Worm (Caenorhabditis elegans): Measurements from ENCODE around the gene B0218.7.

Gene B0218.7

DNA sequence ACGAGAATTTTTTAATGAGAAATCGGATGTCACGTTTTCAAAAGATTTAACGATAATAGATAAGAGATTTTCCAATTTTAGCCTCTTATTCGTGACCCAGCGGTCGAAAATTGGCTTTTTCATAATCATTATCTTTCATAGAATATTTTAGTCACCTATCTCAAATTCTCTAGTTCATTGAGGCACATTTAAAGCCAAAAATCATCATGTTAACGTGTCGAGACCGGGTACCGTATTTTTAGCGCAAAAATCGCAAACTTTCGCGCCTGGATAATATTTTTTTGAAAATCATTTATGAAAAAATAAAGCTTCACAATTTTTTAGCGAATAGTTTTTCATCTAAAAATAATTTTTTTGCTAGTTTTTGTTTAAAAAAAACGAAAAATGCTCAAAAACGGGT, at the start of gene B0218.7:
Gene B0218.7 (minus strand): TSS at position 101 of the 400 bp plus-strand sequence.
- TF ChIP-seq unc-62 (GFP tag; optimal IDR thresholded peaks at IDR 0.05) = no peak

DNA sequence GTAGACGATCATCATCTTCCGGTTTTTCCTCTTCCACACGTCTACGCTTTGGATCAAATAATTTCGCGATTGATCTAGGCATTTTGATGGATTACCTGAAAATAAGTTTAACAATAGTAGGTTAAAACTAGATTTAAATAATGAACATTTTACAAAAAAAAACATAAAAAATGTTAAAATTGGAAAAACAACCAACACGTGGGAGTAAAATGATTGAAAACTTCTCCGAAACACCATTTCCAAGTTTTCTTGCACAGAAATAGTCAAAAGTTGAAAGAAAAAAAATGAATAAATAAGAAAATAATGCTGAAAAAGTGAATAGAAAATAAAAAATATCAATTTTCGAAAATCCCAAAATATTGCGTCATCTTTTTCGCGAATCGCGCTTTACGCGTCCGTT, 45.9 kb upstream of the B0218.7 start, which contains the start of gene C07G1.7:
Gene C07G1.7 (minus strand): TSS at position 101 of the 400 bp plus-strand sequence.
- no peak for TF ChIP-seq unc-62 (GFP tag; optimal IDR thresholded peaks at IDR 0.05)

DNA sequence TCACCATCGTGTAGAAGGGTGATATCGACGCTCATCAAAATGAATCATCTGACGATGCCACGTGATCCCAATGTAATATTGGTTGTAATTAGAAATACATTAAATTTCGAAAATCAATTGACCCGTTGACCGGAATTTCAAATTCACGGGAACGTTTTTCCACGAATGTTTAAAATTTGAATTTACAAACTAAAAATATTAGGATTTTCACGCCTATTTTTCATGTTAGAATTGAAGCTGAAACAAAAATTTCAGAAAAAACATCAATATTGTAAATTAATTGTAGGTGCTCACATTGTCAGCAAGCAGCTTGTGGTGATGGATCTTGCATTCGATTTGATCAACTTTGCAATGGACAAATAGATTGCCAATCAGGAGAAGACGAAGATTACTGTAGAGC, 44.5 kb upstream of the B0218.7 start, which contains the start of gene C07G1.6:
Gene C07G1.6 (minus strand): TSS at position 101 of the 400 bp plus-strand sequence.
- no peak for TF ChIP-seq unc-62 (GFP tag; optimal IDR thresholded peaks at IDR 0.05)

DNA sequence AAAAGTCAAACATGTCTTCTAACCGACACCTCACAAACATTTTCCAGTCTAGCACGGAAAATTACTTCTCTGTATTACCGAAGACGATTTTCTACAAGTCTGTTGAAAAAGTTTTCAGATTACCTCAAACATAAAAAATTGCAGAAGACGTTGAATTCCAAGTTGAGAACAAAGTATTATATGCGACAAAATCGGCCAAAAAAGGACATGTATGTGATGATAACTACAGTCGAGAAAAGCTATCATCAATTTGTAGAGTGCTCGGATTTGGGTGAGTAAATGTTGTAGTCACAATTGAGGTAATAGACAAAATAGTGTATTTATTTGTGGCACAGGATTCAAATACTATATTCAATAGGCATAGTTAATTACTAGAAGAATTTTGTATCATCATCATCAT, 43.0 kb upstream of the B0218.7 start:
- no peak for TF ChIP-seq unc-62 (GFP tag; optimal IDR thresholded peaks at IDR 0.05)

DNA sequence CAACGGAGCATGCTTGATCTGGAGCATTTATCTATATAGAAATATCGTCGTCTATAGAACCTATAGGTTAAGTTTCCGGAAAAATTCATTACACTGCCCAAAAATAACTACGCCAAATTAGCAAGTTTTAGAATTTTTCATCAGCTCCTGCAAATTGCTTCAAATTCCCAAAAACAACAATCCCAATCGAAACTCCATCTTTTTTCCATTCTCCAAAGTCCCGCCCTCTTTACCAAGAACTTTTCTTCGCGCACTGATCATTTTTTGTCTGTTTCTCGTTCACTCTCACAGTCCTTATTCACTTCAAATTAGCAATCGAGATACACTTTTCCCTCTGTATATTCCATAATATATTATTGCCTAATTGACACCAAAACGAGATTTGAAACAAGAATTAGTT, 40.5 kb upstream of the B0218.7 start, which contains the start of gene svh-1:
Gene svh-1 (plus strand): TSS at position 301 of the 400 bp plus-strand sequence.
- TF ChIP-seq unc-62 (GFP tag; optimal IDR thresholded peaks at IDR 0.05) = no peak

DNA sequence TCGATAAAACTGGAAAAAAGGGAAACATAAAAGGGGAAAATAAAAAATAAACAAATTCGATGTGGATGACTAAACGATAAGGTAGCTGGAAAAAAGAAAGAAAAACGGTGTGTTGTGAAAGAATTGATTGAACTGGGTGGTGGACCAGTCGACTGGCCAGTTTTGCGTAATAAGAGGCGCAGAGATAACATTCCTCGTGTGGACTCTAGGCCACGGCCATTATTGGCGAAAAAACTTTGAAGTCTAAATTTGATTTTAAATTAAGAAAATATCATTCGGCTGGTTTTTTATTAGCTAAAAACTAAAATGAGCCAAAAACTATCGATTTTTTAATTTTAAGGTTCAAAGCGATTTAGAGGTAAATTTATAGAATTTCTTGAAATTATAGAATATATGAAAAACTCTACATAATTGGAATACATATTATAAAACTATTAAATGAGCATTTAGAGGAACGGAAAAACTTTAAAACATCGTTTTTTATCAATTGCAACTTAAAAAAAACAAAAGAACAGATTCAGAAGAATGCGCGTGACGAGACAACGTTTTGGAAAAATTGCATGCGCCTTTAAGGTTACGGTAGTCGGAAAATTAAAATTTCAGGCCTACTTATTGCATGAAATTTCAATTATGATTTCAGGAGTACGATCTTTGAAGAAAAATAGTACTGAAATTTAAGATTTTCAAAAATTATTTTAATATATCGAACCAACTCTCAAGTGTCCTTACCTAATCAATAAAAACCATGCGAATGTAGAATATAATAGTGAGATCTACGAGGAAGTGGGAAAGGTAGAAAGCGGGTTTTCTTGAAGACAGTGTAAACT, 39.6 kb upstream of the B0218.7 start, which contains the start of gene hgrs-1:
Gene hgrs-1 (minus strand): TSS at position 777 of the 827 bp plus-strand sequence.
- TF ChIP-seq unc-62 (GFP tag; optimal IDR thresholded peaks at IDR 0.05) = no peak

DNA sequence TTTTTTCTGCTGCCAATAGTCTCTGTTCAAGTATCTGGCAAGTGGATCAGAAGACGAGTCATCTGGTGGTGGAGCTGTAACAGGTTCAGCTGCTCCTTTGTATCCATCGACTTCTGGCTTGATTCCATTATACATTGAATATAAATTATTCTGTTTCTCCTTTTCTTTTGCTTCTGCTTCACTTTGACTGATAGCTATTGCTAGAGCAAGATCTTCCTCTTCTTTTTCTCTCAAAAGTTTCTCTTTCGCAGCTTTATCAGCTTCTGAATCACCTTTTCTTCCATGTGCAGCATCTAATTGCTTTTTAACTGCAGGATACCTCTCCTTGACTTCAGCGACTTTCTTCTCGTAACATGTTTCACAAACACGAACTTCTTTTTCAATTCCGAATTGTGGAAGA, 37.7 kb upstream of the B0218.7 start:
- no peak for TF ChIP-seq unc-62 (GFP tag; optimal IDR thresholded peaks at IDR 0.05)

DNA sequence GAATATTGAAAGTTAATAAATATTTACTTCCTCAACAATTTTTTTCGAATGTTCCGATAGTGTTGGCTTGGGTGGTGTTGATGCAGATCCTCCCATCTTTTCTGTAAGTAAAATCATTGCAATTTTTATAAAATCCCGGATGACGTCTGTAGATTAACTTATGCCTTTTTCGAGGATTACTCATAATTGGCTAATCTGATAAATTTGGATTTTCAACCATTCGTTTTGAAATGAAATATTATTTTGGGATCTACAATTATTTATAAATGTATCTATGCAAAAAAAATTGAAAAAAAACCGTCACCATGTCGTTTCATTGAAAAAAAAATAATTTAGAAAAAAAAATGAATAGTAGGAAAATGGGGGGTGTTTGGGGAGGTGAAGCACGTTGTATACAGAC, 35.3 kb upstream of the B0218.7 start, which contains the start of gene glrx-22:
Gene glrx-22 (minus strand): TSS at position 101 of the 400 bp plus-strand sequence.
- TF ChIP-seq unc-62 (GFP tag; optimal IDR thresholded peaks at IDR 0.05) = no peak

DNA sequence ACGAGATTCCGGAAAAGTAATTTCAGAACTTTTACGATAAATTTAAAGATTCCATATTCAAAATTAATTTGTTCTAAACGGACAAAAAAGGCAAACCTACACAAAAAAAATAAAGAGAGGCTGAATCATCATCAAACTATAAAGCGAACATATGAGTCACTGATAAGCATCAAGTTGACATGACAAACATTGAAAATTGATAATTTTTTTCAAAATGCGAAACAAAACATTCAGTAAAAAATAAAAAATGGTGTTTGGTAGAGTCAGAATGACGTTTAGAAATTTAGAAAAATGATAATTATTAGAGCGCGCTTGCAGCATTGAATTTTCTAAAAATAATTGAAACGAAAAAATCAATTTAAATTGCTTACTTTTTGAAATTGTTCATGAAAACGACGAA, 34.0 kb upstream of the B0218.7 start:
- TF ChIP-seq unc-62 (GFP tag; optimal IDR thresholded peaks at IDR 0.05) = no peak

DNA sequence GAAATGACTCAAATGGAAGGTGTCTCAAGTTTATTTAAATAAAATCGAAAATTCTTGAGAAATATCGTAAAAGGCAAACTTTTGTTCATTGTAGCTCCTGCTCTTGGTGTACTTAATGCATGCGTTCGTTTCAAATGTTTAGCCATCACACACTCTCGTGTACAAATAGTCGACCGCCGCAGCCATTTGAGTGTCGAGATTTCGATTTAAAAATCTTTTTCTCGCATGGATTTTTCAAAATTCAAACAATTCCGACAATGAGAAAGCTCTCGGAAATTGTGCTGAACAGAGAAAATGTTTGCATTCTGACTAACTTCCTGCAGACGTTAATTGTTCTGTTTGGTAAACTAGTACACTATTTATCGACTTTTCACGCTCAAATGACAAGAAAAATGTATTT, 33.4 kb upstream of the B0218.7 start:
- TF ChIP-seq unc-62 (GFP tag; optimal IDR thresholded peaks at IDR 0.05) = no peak

DNA sequence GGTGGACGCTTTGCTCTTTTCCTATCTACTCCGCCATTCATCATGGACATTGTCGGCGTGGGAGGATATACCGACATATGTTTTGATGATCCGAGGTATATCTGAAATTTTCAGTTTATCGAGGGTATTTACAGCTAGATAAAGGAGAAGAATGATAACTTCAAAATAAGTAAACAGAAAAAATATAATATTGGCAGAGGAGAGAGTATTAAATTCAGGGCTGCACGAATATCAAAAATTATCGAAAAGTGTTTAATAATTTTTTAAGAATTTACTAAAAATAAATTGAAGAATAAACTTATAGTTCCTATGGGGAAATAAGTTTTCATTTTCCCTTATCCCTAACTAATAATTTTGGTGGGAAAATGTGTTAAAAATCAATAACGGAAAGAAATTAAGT, 33.0 kb upstream of the B0218.7 start, which contains the start of gene wsp-1:
Gene wsp-1 (minus strand): TSS at position 101 of the 400 bp plus-strand sequence.
- TF ChIP-seq unc-62 (GFP tag; optimal IDR thresholded peaks at IDR 0.05) = no peak

DNA sequence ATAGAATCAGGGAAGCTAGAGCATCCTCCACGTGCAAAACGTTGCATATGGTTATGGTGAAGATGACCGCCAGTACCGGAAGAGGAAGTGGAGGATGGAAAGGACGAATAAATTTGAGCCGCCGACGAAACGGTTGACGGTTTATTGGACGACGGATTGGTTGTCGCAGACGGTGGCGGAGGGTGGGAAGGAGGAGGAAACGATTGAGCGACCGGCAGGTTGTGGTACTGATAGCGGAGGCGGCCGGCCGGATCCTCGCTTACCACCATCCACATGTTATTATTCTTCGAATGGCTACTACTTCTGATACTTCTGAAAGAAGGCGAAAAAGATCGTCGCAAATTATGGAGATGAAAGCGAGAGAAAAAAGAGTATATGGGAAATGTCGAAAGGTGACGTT, 27.0 kb upstream of the B0218.7 start:
- no peak for TF ChIP-seq unc-62 (GFP tag; optimal IDR thresholded peaks at IDR 0.05)

DNA sequence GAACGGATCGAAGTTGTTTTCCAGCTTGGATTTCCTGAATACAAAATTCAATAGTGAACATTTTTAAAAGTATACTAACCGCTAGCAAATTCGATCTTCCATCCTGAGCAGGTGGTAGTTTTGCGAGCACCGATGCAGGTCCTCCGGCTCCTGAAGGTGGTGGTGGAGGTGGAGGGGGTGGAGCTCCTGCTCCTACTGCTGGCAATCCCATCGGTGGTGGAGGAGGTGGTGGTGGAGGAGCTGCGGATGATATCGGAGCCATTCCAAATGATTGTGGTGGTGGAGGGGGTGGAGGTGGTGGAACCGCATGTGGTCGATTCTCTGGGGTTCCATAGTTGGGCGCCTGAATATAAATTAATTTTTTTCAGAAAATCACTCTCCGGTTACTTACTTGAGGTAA, 23.8 kb upstream of the B0218.7 start:
- TF ChIP-seq unc-62 (GFP tag; optimal IDR thresholded peaks at IDR 0.05) = no peak

DNA sequence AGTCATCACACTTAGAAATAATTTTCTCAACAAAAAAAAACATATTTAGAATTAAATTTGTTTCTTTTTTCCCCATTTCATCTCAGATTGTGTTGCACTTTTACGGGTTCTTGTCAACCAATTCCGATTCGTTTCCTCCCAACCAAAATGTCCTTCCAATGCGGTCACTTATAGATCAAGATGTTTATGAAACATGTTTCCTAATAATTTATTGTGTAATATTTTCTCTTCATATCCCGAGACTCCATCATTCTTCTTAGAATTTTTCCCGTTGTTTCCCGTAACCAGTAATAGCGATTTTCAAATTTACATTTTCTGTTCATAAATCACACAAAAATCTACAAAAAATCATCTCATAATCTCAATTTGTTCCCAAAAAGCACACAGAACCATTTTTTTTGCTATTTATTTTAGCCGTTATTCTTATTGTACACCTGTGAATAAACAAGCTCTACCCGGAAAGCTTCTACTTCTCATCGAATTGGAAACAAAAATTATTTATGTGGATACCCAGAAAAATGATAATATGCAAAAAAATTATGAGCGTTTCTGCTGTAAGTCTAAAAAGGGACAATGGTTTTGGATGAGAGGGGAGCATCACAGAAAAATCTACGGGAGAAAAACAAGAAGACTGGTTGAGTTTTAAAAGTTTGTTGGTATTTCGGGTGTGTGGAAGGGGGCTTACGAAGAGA, 22.7 kb upstream of the B0218.7 start:
- no peak for TF ChIP-seq unc-62 (GFP tag; optimal IDR thresholded peaks at IDR 0.05)

DNA sequence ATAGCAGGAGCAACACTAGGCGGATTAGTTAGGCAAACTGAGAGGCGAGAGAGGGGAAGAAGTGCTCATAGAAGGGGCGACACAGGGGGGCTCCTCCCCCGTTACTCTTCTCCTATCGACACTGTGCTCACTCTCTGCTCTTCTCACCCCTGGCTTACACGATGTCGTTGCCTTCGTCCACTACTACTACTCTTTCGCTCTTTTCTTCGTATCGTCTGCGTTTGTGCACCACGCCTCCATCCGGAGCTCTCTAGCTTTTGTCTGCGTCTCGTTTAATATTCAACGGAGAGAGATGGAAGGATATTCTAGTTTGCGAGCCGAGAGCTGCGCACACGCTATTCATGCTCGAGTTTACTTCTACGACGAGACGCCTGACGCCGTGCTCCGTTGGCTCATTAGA, 17.5 kb upstream of the B0218.7 start:
- TF ChIP-seq unc-62 (GFP tag; optimal IDR thresholded peaks at IDR 0.05) = no peak

DNA sequence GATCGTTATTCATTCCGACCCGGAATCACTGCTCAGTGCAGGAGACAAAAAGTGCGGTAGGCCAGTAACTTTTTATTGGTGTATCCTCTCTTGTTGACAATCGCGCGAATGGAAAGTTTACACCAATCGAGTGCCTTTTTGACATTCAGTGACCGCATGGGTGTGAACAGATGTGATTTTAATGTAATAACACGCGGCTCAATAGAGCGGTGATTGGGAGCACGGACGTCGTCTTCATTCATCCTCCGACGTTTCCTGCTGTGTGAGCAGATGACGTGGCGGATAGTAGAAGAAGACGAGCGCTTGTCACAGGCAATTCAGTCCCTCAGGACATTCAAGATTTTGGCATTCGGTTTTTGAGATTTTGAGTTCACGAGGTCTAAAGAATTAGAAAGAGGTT, 16.7 kb upstream of the B0218.7 start:
- no peak for TF ChIP-seq unc-62 (GFP tag; optimal IDR thresholded peaks at IDR 0.05)

DNA sequence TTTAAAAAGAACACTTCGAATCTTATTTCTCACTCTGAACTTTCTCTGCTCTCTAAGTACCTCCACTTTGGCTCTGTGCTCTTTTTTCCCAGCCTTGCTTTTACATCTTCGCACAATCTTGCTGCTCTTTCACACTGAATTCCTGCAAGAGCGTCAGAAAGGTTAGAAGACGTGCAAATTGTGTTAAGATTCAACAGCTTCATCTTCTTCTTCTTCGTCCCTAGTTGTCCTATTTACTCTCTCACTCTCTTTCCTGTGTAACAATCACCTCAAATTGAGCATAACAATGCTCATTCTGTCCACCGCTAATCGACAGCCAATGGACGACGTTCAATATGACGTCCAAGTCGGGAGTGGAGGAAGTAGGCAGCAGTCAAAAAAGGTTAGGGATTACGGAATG, 15.6 kb upstream of the B0218.7 start:
- no peak for TF ChIP-seq unc-62 (GFP tag; optimal IDR thresholded peaks at IDR 0.05)
